Worm (Caenorhabditis elegans) whole organism, midembryonic: Measurements from ENCODE around the gene dmsr-16.

Experiments
- T22C8.4 ChIP-seq: fragments of 200-800 bp; sonication (Bioruptor generic); IDR thresholded peaks from 2 replicates; pipeline ENCODE4 v1.3.6; 2022; ENCODE audit warnings: missing genetic modification characterization, missing compliant biosample characterization
- cog-1 ChIP-seq: sonication (generic microtip); optimal IDR thresholded peaks from 2 replicates; lab custom pipeline; 2016; ENCODE audit warnings: missing genetic modification characterization, missing compliant biosample characterization
- flt-1 ChIP-seq: fragments of 200-800 bp; sonication (Bioruptor generic); IDR thresholded peaks from 2 replicates; pipeline ENCODE4 v1.3.6; 2022; ENCODE audit warnings: missing genetic modification characterization, missing compliant biosample characterization
- klf-2 ChIP-seq: fragments of 200-800 bp; sonication (Bioruptor generic); conservative IDR thresholded peaks from 2 replicates; pipeline ENCODE4 v1.3.6; 2022; ENCODE audit warnings: missing genetic modification reagents, missing genetic modification characterization, missing compliant biosample characterization
- med-1 ChIP-seq: sonication (generic microtip); optimal IDR thresholded peaks from 2 replicates; lab custom pipeline; 2017; ENCODE audit warnings: missing genetic modification characterization, mild to moderate bottlenecking, missing compliant biosample characterization, antibody characterized with exemption, missing genetic modification reagents; ENCODE audit not compliant: insufficient read depth
- ref-1 ChIP-seq: fragments of 200-800 bp; sonication (Bioruptor generic); conservative IDR thresholded peaks from 2 replicates; pipeline ENCODE4 v1.3.6; 2022; ENCODE audit warnings: missing genetic modification reagents, missing genetic modification characterization, missing compliant biosample characterization
- tab-1 ChIP-seq: fragments of 200-800 bp; sonication (Bioruptor generic); IDR thresholded peaks from 2 replicates; pipeline ENCODE4 v1.3.6; 2022; ENCODE audit warnings: missing genetic modification characterization, missing compliant biosample characterization
- ztf-23 ChIP-seq: fragments of 200-800 bp; sonication (Bioruptor generic); IDR thresholded peaks from 2 replicates; pipeline ENCODE4 v1.3.6; 2022; ENCODE audit warnings: missing genetic modification reagents, missing genetic modification characterization, missing compliant biosample characterization
- ztf-29 ChIP-seq: fragments of 200-800 bp; sonication (Bioruptor generic); IDR thresholded peaks from 2 replicates; pipeline ENCODE4 v1.3.6; 2022; ENCODE audit warnings: missing genetic modification reagents, missing genetic modification characterization, missing compliant biosample characterization

Gene dmsr-16

DNA sequence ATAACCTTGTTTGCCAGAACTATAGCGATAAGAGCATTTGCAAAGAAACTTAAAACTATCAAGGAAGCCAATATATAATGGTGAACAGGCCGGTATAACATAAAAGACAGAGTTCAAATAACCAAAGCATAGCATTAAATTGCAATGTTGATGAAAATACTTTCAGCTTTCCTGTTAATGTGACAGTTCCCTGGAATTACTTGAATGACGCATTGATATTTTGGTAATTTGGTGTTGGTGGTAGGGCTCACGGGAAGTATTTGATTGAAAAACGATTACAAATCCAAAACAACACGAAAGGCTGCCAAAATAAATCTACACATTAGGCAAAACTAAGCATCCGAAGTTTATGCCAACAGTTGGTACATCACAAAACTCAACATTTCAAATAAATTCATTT lies at the start of gene dmsr-16:
Gene dmsr-16 (minus strand): TSS at position 101 of the 400 bp plus-strand sequence.
- TF ChIP-seq ztf-23 (GFP tag; lab: Robert Waterston, UW): no peak
- TF ChIP-seq flt-1 (GFP tag; lab: Robert Waterston, UW): no peak
- no peak for TF ChIP-seq tab-1 (GFP tag; lab: Robert Waterston, UW)
- TF ChIP-seq T22C8.4 (GFP tag; lab: Robert Waterston, UW): no peak
- no peak for TF ChIP-seq med-1 (GFP tag; lab: Kevin White, UChicago)
- TF ChIP-seq ref-1 (GFP tag; lab: Robert Waterston, UW): no peak
- no peak for TF ChIP-seq cog-1 (tag; lab: Kevin White, UChicago)
- TF ChIP-seq klf-2 (GFP tag; lab: Robert Waterston, UW): no peak
- no peak for TF ChIP-seq ztf-29 (GFP tag; lab: Robert Waterston, UW)

ce11 chrV:6854711-6855110 lies 45.8 kb upstream of the dmsr-16 start, which contains the start of gene gpa-10:
Gene gpa-10, minus strand, starts transcription at chrV:6854811.
- TF ChIP-seq med-1 (GFP tag; lab: Kevin White, UChicago) (no peak), cog-1 (tag; lab: Kevin White, UChicago) (no peak), ztf-29 (GFP tag; lab: Robert Waterston, UW) (no peak), ref-1 (GFP tag; lab: Robert Waterston, UW) (no peak), flt-1 (GFP tag; lab: Robert Waterston, UW) (no peak), T22C8.4 (GFP tag; lab: Robert Waterston, UW) (no peak), ztf-23 (GFP tag; lab: Robert Waterston, UW) (no peak), tab-1 (GFP tag; lab: Robert Waterston, UW) (no peak), klf-2 (GFP tag; lab: Robert Waterston, UW) (no peak)

ce11 chrV:6846507-6846906 lies 37.6 kb upstream of the dmsr-16 start, which contains the start of gene lgc-54:
Gene lgc-54, minus strand, starts transcription at chrV:6846607.
- TF ChIP-seq ztf-23 (GFP tag; lab: Robert Waterston, UW) (no peak), cog-1 (tag; lab: Kevin White, UChicago) (no peak), med-1 (GFP tag; lab: Kevin White, UChicago) (no peak), T22C8.4 (GFP tag; lab: Robert Waterston, UW) (no peak), ztf-29 (GFP tag; lab: Robert Waterston, UW) (no peak), klf-2 (GFP tag; lab: Robert Waterston, UW) (no peak), ref-1 (GFP tag; lab: Robert Waterston, UW) (no peak), flt-1 (GFP tag; lab: Robert Waterston, UW) (no peak), tab-1 (GFP tag; lab: Robert Waterston, UW) (no peak)

DNA sequence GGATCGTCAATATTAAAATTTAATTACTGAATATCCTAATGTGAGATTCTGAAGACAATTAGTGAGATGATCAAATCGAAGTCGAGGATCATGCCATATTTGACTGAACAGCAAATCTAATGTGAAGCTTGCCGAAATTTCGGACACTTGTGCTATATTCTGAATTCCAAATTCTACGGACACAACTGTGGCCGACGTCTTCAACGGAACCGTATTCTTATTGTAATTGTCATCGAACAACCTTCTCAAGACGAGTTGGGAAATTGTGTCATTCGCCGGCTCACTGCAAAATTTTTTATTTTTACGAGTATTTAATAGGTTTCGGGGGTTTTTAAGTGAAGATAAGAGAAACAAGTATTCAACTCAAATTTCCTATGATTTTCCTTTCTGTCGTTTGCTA lies 33.6 kb upstream of the dmsr-16 start, which contains the start of gene T15B7.1:
Gene T15B7.1 (plus strand): TSS at position 301 of the 400 bp plus-strand sequence.
- TF ChIP-seq flt-1 (GFP tag; lab: Robert Waterston, UW) (no peak), cog-1 (tag; lab: Kevin White, UChicago) (no peak), ztf-29 (GFP tag; lab: Robert Waterston, UW) (no peak), tab-1 (GFP tag; lab: Robert Waterston, UW) (no peak), ref-1 (GFP tag; lab: Robert Waterston, UW) (no peak), ztf-23 (GFP tag; lab: Robert Waterston, UW) (no peak), klf-2 (GFP tag; lab: Robert Waterston, UW) (no peak), T22C8.4 (GFP tag; lab: Robert Waterston, UW) (no peak), med-1 (GFP tag; lab: Kevin White, UChicago) (no peak)

ce11 chrV:6839008-6839407 lies 30.1 kb upstream of the dmsr-16 start, which contains the start of gene hpo-8:
Gene hpo-8, plus strand, starts transcription at chrV:6839289.
- TF ChIP-seq ztf-29 (GFP tag; lab: Robert Waterston, UW): no peak

DNA sequence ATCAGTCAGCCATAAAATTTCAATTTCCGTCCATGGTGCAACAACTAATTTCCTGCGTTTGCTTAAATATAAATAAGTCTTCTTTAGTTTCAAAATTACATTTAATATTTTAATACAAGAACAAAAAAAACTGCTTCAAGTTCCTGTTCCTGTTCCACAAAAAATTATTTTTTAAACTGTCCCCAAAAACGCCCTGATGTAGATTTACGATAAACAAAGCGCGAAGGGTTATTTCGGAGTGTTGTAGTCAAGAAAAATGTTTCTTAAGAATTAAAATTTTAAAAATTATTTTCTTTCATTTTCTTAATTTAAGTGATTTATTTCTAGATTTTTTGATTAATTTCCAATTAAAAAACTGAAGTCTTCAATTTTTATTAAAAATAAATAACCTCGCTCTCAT lies 29.7 kb upstream of the dmsr-16 start, which contains the start of gene T15B7.15:
Gene T15B7.15 (minus strand): TSS at position 67 of the 400 bp plus-strand sequence.
- TF ChIP-seq T22C8.4 (GFP tag; lab: Robert Waterston, UW) (no peak), flt-1 (GFP tag; lab: Robert Waterston, UW) (no peak), ztf-29 (GFP tag; lab: Robert Waterston, UW) (no peak), ref-1 (GFP tag; lab: Robert Waterston, UW) (no peak), med-1 (GFP tag; lab: Kevin White, UChicago) (no peak), ztf-23 (GFP tag; lab: Robert Waterston, UW) (no peak), tab-1 (GFP tag; lab: Robert Waterston, UW) (no peak), cog-1 (tag; lab: Kevin White, UChicago) (no peak), klf-2 (GFP tag; lab: Robert Waterston, UW) (no peak)

DNA sequence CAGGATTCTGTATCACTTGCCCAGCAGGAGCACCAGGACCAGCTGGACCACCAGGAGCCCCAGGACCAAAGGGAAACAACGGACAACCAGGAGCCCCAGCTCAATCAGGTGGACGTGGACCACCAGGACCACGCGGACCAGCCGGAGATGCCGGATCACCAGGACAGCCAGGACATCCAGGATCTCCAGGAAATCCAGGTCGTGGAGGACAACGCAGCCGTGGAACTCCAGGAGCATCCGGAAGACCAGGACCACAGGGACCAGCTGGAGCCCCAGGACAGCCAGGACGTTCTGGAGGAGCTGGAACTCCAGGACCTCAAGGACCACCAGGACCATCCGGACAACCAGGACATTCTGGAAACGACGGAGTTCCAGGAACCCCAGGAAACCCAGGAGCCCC lies 27.2 kb upstream of the dmsr-16 start:
- no peak for TF ChIP-seq tab-1 (GFP tag; lab: Robert Waterston, UW)
- TF ChIP-seq ztf-23 (GFP tag; lab: Robert Waterston, UW): no peak
- TF ChIP-seq ztf-29 (GFP tag; lab: Robert Waterston, UW): no peak
- TF ChIP-seq cog-1 (tag; lab: Kevin White, UChicago): no peak
- TF ChIP-seq med-1 (GFP tag; lab: Kevin White, UChicago): no peak
- no peak for TF ChIP-seq klf-2 (GFP tag; lab: Robert Waterston, UW)
- TF ChIP-seq ref-1 (GFP tag; lab: Robert Waterston, UW): no peak
- TF ChIP-seq flt-1 (GFP tag; lab: Robert Waterston, UW): no peak
- TF ChIP-seq T22C8.4 (GFP tag; lab: Robert Waterston, UW): no peak

DNA sequence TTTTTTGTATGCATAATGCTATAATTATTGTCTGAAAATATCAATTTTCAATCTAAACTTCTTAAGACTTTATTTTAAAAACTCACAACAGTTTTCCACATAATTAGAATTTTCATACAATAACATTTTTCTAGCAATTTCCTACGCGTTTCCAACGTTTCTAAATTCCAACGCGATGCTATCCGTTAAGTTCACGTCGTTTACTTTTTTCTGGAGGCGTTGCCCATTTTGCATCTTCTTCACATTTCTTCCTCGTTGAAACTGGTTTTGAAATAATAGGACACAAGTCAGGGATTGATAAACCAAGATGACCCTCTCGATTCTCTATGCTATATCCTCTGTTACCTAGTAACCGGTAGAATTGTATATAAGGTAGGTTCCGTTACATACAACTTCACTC lies 26.4 kb upstream of the dmsr-16 start, which contains the start of the genes T15B7.14 and col-143:
Gene T15B7.14 (minus strand): TSS at position 101 of the 400 bp plus-strand sequence.
Gene col-143 (plus strand): TSS at position 394 of the 400 bp plus-strand sequence.
- no peak for TF ChIP-seq flt-1 (GFP tag; lab: Robert Waterston, UW)
- no peak for TF ChIP-seq tab-1 (GFP tag; lab: Robert Waterston, UW)
- no peak for TF ChIP-seq klf-2 (GFP tag; lab: Robert Waterston, UW)
- no peak for TF ChIP-seq ztf-23 (GFP tag; lab: Robert Waterston, UW)
- TF ChIP-seq T22C8.4 (GFP tag; lab: Robert Waterston, UW): no peak
- no peak for TF ChIP-seq cog-1 (tag; lab: Kevin White, UChicago)
- TF ChIP-seq ref-1 (GFP tag; lab: Robert Waterston, UW): no peak
- TF ChIP-seq ztf-29 (GFP tag; lab: Robert Waterston, UW): no peak
